Worm (Caenorhabditis elegans) whole organism, L2 larva: ENCODE data around the gene acs-22.
A peak's percentile ranks its signal among the peaks of the same experiment; 100 is the strongest.

Experiments
- F13H6.1 ChIP-seq: sonication (generic microtip); optimal IDR thresholded peaks from 2 replicates; lab custom pipeline; 2016; ENCODE audit warnings: missing genetic modification characterization, missing compliant biosample characterization
- R02D3.7 ChIP-seq: fragments of 150-350 bp; optimal IDR thresholded peaks from 2 replicates; lab custom pipeline; 2014; ENCODE audit warnings: missing biosample characterization, missing genetic modification characterization
- ZK546.5 ChIP-seq: sonication (generic microtip); optimal IDR thresholded peaks from 2 replicates; lab custom pipeline; 2017; ENCODE audit warnings: missing biosample characterization, missing genetic modification characterization
- aly-2 ChIP-seq: fragments of 150-350 bp; optimal IDR thresholded peaks from 2 replicates; lab custom pipeline; 2014; ENCODE audit warnings: missing biosample characterization, missing genetic modification characterization
- ama-1 ChIP-seq: fragments of 150-350 bp; optimal IDR thresholded peaks from 2 replicates; lab custom pipeline; 2018; ENCODE audit warnings: inconsistent platforms
- blmp-1 ChIP-seq: sonication (generic microtip); optimal IDR thresholded peaks from 2 replicates; lab custom pipeline; 2017; ENCODE audit warnings: missing genetic modification characterization, mild to moderate bottlenecking, missing compliant biosample characterization, antibody characterized with exemption, moderate library complexity; ENCODE audit not compliant: insufficient read depth
- ceh-16 ChIP-seq: fragments of 150-350 bp; optimal IDR thresholded peaks from 2 replicates; lab custom pipeline; 2014; ENCODE audit warnings: missing biosample characterization, missing genetic modification characterization
- crh-2 ChIP-seq: sonication (generic microtip); optimal IDR thresholded peaks from 2 replicates; lab custom pipeline; 2017; ENCODE audit warnings: missing biosample characterization, missing genetic modification characterization
- elt-1 ChIP-seq: fragments of 150-350 bp; optimal IDR thresholded peaks from 2 replicates; lab custom pipeline; 2014; ENCODE audit warnings: missing biosample characterization, missing genetic modification characterization
- elt-3 ChIP-seq: sonication (generic microtip); optimal IDR thresholded peaks from 2 replicates; lab custom pipeline; 2017; ENCODE audit warnings: missing biosample characterization, missing genetic modification characterization
- fos-1 ChIP-seq: fragments of 150-350 bp; optimal IDR thresholded peaks from 2 replicates; lab custom pipeline; 2014; ENCODE audit warnings: missing biosample characterization, missing genetic modification characterization
- gmeb-1 ChIP-seq: fragments of 150-350 bp; optimal IDR thresholded peaks from 2 replicates; lab custom pipeline; 2014; ENCODE audit warnings: missing biosample characterization, missing genetic modification characterization
- lin-11 ChIP-seq: fragments of 150-350 bp; sonication (generic microtip); optimal IDR thresholded peaks from 2 replicates; lab custom pipeline; 2014; ENCODE audit warnings: missing biosample characterization, missing genetic modification characterization, inconsistent platforms, mixed read lengths
- lin-13 ChIP-seq: fragments of 150-350 bp; optimal IDR thresholded peaks from 2 replicates; lab custom pipeline; 2014; ENCODE audit warnings: missing biosample characterization, missing genetic modification reagents, missing genetic modification characterization
- lsy-2 ChIP-seq, 2 experiments: fragments of 150-350 bp in 1 of 2; sonication (generic microtip) in 1 of 2; optimal IDR thresholded peaks; 2 replicates each; lab custom pipeline; 2014 to 2017; ENCODE audit warnings: missing biosample characterization in 2 of 2, missing genetic modification characterization in 2 of 2
- mbf-1 ChIP-seq: sonication (generic microtip); optimal IDR thresholded peaks from 2 replicates; lab custom pipeline; 2017; ENCODE audit warnings: missing biosample characterization, missing genetic modification characterization
- mdl-1 ChIP-seq, 2 experiments: fragments of 150-350 bp in 1 of 2; sonication (generic microtip) in 1 of 2; optimal IDR thresholded peaks; 2 replicates each; lab custom pipeline; 2017; ENCODE audit warnings: missing biosample characterization in 2 of 2, missing genetic modification characterization in 2 of 2
- nhr-10 ChIP-seq: sonication (generic microtip); optimal IDR thresholded peaks from 2 replicates; lab custom pipeline; 2017; ENCODE audit warnings: missing biosample characterization, missing genetic modification characterization
- nhr-21 ChIP-seq: fragments of 150-350 bp; optimal IDR thresholded peaks from 2 replicates; lab custom pipeline; 2014; ENCODE audit warnings: missing biosample characterization, missing genetic modification characterization
- nhr-23 ChIP-seq: fragments of 150-350 bp; optimal IDR thresholded peaks from 2 replicates; lab custom pipeline; 2014; ENCODE audit warnings: missing biosample characterization, missing genetic modification reagents, missing genetic modification characterization
- nhr-237 ChIP-seq: fragments of 150-350 bp; optimal IDR thresholded peaks from 2 replicates; lab custom pipeline; 2014; ENCODE audit warnings: missing biosample characterization, missing genetic modification characterization
- nhr-25 ChIP-seq: fragments of 150-350 bp; sonication (generic microtip); optimal IDR thresholded peaks from 3 replicates; lab custom pipeline; 2014; ENCODE audit warnings: missing biosample characterization, missing genetic modification characterization
- nhr-77 ChIP-seq: fragments of 150-350 bp; optimal IDR thresholded peaks from 2 replicates; lab custom pipeline; 2014; ENCODE audit warnings: missing biosample characterization, missing genetic modification characterization
- peb-1 ChIP-seq: fragments of 150-350 bp; optimal IDR thresholded peaks from 2 replicates; lab custom pipeline; 2014; ENCODE audit warnings: missing biosample characterization, missing genetic modification characterization
- sem-4 ChIP-seq: fragments of 150-350 bp; optimal IDR thresholded peaks from 2 replicates; lab custom pipeline; 2014; ENCODE audit warnings: missing biosample characterization, missing genetic modification reagents, missing genetic modification characterization
- sma-9 ChIP-seq, 2 experiments: fragments of 150-350 bp in 1 of 2; sonication (generic microtip) in 1 of 2; optimal IDR thresholded peaks; 2 replicates each; lab custom pipeline; 2014 to 2016; ENCODE audit warnings: missing genetic modification characterization in 2 of 2, mild to moderate bottlenecking in 1 of 2, missing biosample characterization in 1 of 2, missing compliant biosample characterization in 1 of 2, missing genetic modification reagents in 1 of 2, moderate library complexity in 1 of 2
- snpc-4 ChIP-seq: fragments of 150-350 bp; optimal IDR thresholded peaks from 2 replicates; lab custom pipeline; 2014; ENCODE audit warnings: missing biosample characterization, missing genetic modification characterization
- unc-39 ChIP-seq: fragments of 150-350 bp; optimal IDR thresholded peaks from 2 replicates; lab custom pipeline; 2014; ENCODE audit warnings: missing biosample characterization, missing genetic modification characterization
- unc-55 ChIP-seq: fragments of 150-350 bp; sonication (generic microtip); optimal IDR thresholded peaks from 3 replicates; lab custom pipeline; 2014; ENCODE audit warnings: missing biosample characterization, missing genetic modification reagents, missing genetic modification characterization
- unc-62 ChIP-seq: fragments of 150-350 bp; optimal IDR thresholded peaks from 2 replicates; lab custom pipeline; 2014; ENCODE audit warnings: missing biosample characterization, missing genetic modification reagents, missing genetic modification characterization
- ztf-11 ChIP-seq: sonication (generic microtip); optimal IDR thresholded peaks from 2 replicates; lab custom pipeline; 2017; ENCODE audit warnings: missing biosample characterization, missing genetic modification characterization
- ztf-4 ChIP-seq: fragments of 150-350 bp; optimal IDR thresholded peaks from 2 replicates; lab custom pipeline; 2014; ENCODE audit warnings: missing biosample characterization, missing genetic modification characterization

The acs-22 gene

ce11 chrX:8932387-8932786, 1.4 kb downstream of the acs-22 start:
- TF ChIP-seq F13H6.1 (tag; lab: Kevin White, UChicago) (peak; percentile 35), crh-2 (tag; lab: Kevin White, UChicago) (peak; percentile 74), unc-55 (GFP tag; lab: Kevin White, UChicago) (no peak), gmeb-1 (tag; lab: Kevin White, UChicago) (peak; percentile 44), sma-9 (GFP tag; optimal IDR thresholded peaks at IDR 0.05; lab: Kevin White, UChicago) (peak; percentile 74), sma-9 (tag; optimal IDR thresholded peaks at IDR 0.05; lab: Kevin White, UChicago) (no peak), fos-1 (peak; percentile 90), elt-3 (tag; lab: Kevin White, UChicago) (no peak)
- TF ChIP-seq, all 48 proteins: peak for 5

ce11 chrX:8933508-8933907, 2.5 kb downstream of the acs-22 start:
- no peak for TF ChIP-seq aly-2
- TF ChIP-seq nhr-25 (tag; lab: Kevin White, UChicago): no peak
- no peak for TF ChIP-seq nhr-21
- no peak for TF ChIP-seq gmeb-1 (tag; lab: Kevin White, UChicago)
- TF ChIP-seq elt-3 (tag; lab: Kevin White, UChicago): no peak
- no peak for TF ChIP-seq unc-62 (GFP tag; lab: Kevin White, UChicago)
- no peak for TF ChIP-seq mdl-1 (tag; optimal IDR thresholded peaks at IDR 0.05; lab: Kevin White, UChicago)
- TF ChIP-seq nhr-77 (tag; lab: Kevin White, UChicago): no peak
- TF ChIP-seq lin-11 (tag; lab: Kevin White, UChicago): no peak
- TF ChIP-seq ztf-11 (tag; lab: Kevin White, UChicago): no peak
- no peak for TF ChIP-seq nhr-237 (tag; lab: Kevin White, UChicago)
- no peak for TF ChIP-seq peb-1 (tag; lab: Kevin White, UChicago)
- TF ChIP-seq mbf-1 (tag; lab: Kevin White, UChicago): no peak
- TF ChIP-seq ZK546.5 (tag; lab: Kevin White, UChicago): no peak
- no peak for TF ChIP-seq elt-1 (tag; lab: Kevin White, UChicago)
- no peak for TF ChIP-seq F13H6.1 (tag; lab: Kevin White, UChicago)
- TF ChIP-seq ztf-4 (tag; lab: Kevin White, UChicago): no peak
- TF ChIP-seq ceh-16: no peak
- TF ChIP-seq sem-4 (tag; lab: Kevin White, UChicago): no peak
- TF ChIP-seq, all 48 proteins: peak for 0

- TF ChIP-seq gmeb-1 (tag; lab: Kevin White, UChicago) (peak; percentile 9), nhr-237 (tag; lab: Kevin White, UChicago) (no peak), fos-1 (peak; percentile 56), sem-4 (tag; lab: Kevin White, UChicago) (no peak), aly-2 (no peak)
Observed at ce11 chrX:8934246-8934645, 3.3 kb downstream of the acs-22 start.

- no peak for TF ChIP-seq ama-1
- TF ChIP-seq lin-13 (GFP tag; lab: Kevin White, UChicago): no peak
- TF ChIP-seq blmp-1: peak; percentile 1
- TF ChIP-seq aly-2: no peak
- TF ChIP-seq sma-9 (GFP tag; optimal IDR thresholded peaks at IDR 0.05; lab: Kevin White, UChicago): peak; percentile 3
- no peak for TF ChIP-seq sma-9 (tag; optimal IDR thresholded peaks at IDR 0.05; lab: Kevin White, UChicago)
Observed at ce11 chrX:8934988-8935387, 4.0 kb downstream of the acs-22 start.

- no peak for TF ChIP-seq ztf-11 (tag; lab: Kevin White, UChicago)
- TF ChIP-seq R02D3.7 (tag; lab: Kevin White, UChicago): no peak
- peak; percentile 10 for TF ChIP-seq nhr-21
- no peak for TF ChIP-seq sma-9 (GFP tag; optimal IDR thresholded peaks at IDR 0.05; lab: Kevin White, UChicago)
- no peak for TF ChIP-seq sma-9 (tag; optimal IDR thresholded peaks at IDR 0.05; lab: Kevin White, UChicago)
- no peak for TF ChIP-seq nhr-10 (tag; lab: Kevin White, UChicago)
- TF ChIP-seq ztf-4 (tag; lab: Kevin White, UChicago): no peak
- TF ChIP-seq ceh-16: no peak
- TF ChIP-seq gmeb-1 (tag; lab: Kevin White, UChicago): peak; percentile 10
- TF ChIP-seq unc-39: no peak
- no peak for TF ChIP-seq lsy-2 (tag; optimal IDR thresholded peaks at IDR 0.05; lab: Kevin White, UChicago)
- no peak for TF ChIP-seq unc-62 (GFP tag; lab: Kevin White, UChicago)
- TF ChIP-seq nhr-23: no peak
- no peak for TF ChIP-seq peb-1 (tag; lab: Kevin White, UChicago)
- TF ChIP-seq snpc-4 (tag; lab: Kevin White, UChicago): no peak
Observed at ce11 chrX:8939389-8939788, 8.4 kb downstream of the acs-22 start.
